Fruit fly (Drosophila melanogaster) Kc167 (cell line): ENCODE results near the gene CG10029.

Experiments
- Myc ChIP-seq: fragments of >200 bp; optimal IDR thresholded peaks from 2 replicates; lab custom pipeline; 2017; ENCODE audit warnings: missing external identifiers
- Sin3A ChIP-seq: fragments of >200 bp; optimal IDR thresholded peaks from 2 replicates; lab custom pipeline; 2018; ENCODE audit warnings: missing external identifiers
- h ChIP-seq: fragments of >200 bp; optimal IDR thresholded peaks from 3 replicates; lab custom pipeline; 2018; ENCODE audit warnings: missing external identifiers
- insv ChIP-seq: fragments of >200 bp; optimal IDR thresholded peaks from 3 replicates; lab custom pipeline; 2018; ENCODE audit warnings: missing external identifiers
- psq ChIP-seq: fragments of >200 bp; optimal IDR thresholded peaks from 2 replicates; lab custom pipeline; 2017; ENCODE audit warnings: missing external identifiers
- ttk ChIP-seq: sonication (Bioruptor generic); optimal IDR thresholded peaks from 2 replicates; lab custom pipeline; 2017; ENCODE audit warnings: missing external identifiers

Gene CG10029

dm6 chr3R:7317107-7317506, at the start of gene CG10029:
Gene CG10029 (minus strand): TSS chr3R:7317207.
- no peak for TF ChIP-seq ttk (lab: Kevin White, UChicago)
- TF ChIP-seq h (lab: Kevin White, UChicago): no peak
- TF ChIP-seq Myc (lab: Kevin White, UChicago): no peak
- TF ChIP-seq Sin3A: no peak
- TF ChIP-seq insv (lab: Kevin White, UChicago): no peak
- TF ChIP-seq psq: no peak

dm6 chr3R:7365527-7365926, 48.5 kb upstream of the CG10029 start, which contains the start of the genes Mst84Db and Mst84Da:
Gene Mst84Db (minus strand): TSS chr3R:7365627.
Gene Mst84Da (plus strand): TSS chr3R:7365850.
- no peak for TF ChIP-seq insv (lab: Kevin White, UChicago)
- no peak for TF ChIP-seq h (lab: Kevin White, UChicago)
- no peak for TF ChIP-seq Sin3A
- no peak for TF ChIP-seq Myc (lab: Kevin White, UChicago)
- TF ChIP-seq ttk (lab: Kevin White, UChicago): no peak
- no peak for TF ChIP-seq psq

dm6 chr3R:7364573-7364972, 47.6 kb upstream of the CG10029 start, which contains the start of gene Mst84Dc:
Gene Mst84Dc (minus strand): TSS chr3R:7364673.
- no peak for TF ChIP-seq Sin3A
- TF ChIP-seq Myc (lab: Kevin White, UChicago): no peak
- no peak for TF ChIP-seq insv (lab: Kevin White, UChicago)
- no peak for TF ChIP-seq h (lab: Kevin White, UChicago)
- no peak for TF ChIP-seq psq
- no peak for TF ChIP-seq ttk (lab: Kevin White, UChicago)

- no peak for TF ChIP-seq psq
- no peak for TF ChIP-seq insv (lab: Kevin White, UChicago)
- no peak for TF ChIP-seq Sin3A
- TF ChIP-seq ttk (lab: Kevin White, UChicago): no peak
Observed at dm6 chr3R:7363673-7364072, 46.7 kb upstream of the CG10029 start, which contains the start of gene Mst84Dd. Gene Mst84Dd (minus strand): TSS chr3R:7363773.

dm6 chr3R:7362023-7362422, 45.0 kb upstream of the CG10029 start, which contains the start of gene CG17944:
Gene CG17944 (minus strand): TSS chr3R:7362123.
- TF ChIP-seq Sin3A: no peak

- no peak for TF ChIP-seq Sin3A
- TF ChIP-seq insv (lab: Kevin White, UChicago): no peak
- TF ChIP-seq Myc (lab: Kevin White, UChicago): no peak
- no peak for TF ChIP-seq ttk (lab: Kevin White, UChicago)
- TF ChIP-seq psq: no peak
- no peak for TF ChIP-seq h (lab: Kevin White, UChicago)
Observed at dm6 chr3R:7349452-7349851, 32.4 kb upstream of the CG10029 start, which contains the start of gene CG43290. Gene CG43290 (minus strand): TSS chr3R:7349552.

- TF ChIP-seq h (lab: Kevin White, UChicago) (peak; percentile 70), ttk (lab: Kevin White, UChicago) (no peak), Myc (lab: Kevin White, UChicago) (no peak)
Observed at dm6 chr3R:7346445-7346844, 29.4 kb upstream of the CG10029 start, which contains the start of gene nxf4. Gene nxf4 (plus strand): TSS chr3R:7346730.

- no peak for TF ChIP-seq psq
- TF ChIP-seq Sin3A: no peak
Observed at dm6 chr3R:7344769-7345168, 27.8 kb upstream of the CG10029 start, which contains the start of gene CG31496. Gene CG31496 (plus strand): TSS chr3R:7345069.

- TF ChIP-seq Myc (lab: Kevin White, UChicago): no peak
- TF ChIP-seq ttk (lab: Kevin White, UChicago): no peak
- TF ChIP-seq insv (lab: Kevin White, UChicago): no peak
- TF ChIP-seq psq: no peak
- no peak for TF ChIP-seq Sin3A
- TF ChIP-seq h (lab: Kevin White, UChicago): no peak
Observed at dm6 chr3R:7336454-7336853, 19.4 kb upstream of the CG10029 start.

dm6 chr3R:7334613-7335012, 17.6 kb upstream of the CG10029 start:
- TF ChIP-seq ttk (lab: Kevin White, UChicago) (no peak), Myc (lab: Kevin White, UChicago) (no peak), h (lab: Kevin White, UChicago) (no peak), Sin3A (no peak), insv (lab: Kevin White, UChicago) (no peak), psq (no peak)

- TF ChIP-seq Sin3A (no peak), insv (lab: Kevin White, UChicago) (no peak), ttk (lab: Kevin White, UChicago) (no peak), Myc (lab: Kevin White, UChicago) (no peak), h (lab: Kevin White, UChicago) (no peak), psq (no peak)
Observed at dm6 chr3R:7330695-7331094, 13.7 kb upstream of the CG10029 start.

- no peak for TF ChIP-seq Myc (lab: Kevin White, UChicago)
- no peak for TF ChIP-seq h (lab: Kevin White, UChicago)
- TF ChIP-seq psq: no peak
- no peak for TF ChIP-seq Sin3A
- no peak for TF ChIP-seq insv (lab: Kevin White, UChicago)
- no peak for TF ChIP-seq ttk (lab: Kevin White, UChicago)
Observed at dm6 chr3R:7326200-7326599, 9.2 kb upstream of the CG10029 start.

- TF ChIP-seq psq: no peak
- TF ChIP-seq h (lab: Kevin White, UChicago): no peak
- no peak for TF ChIP-seq ttk (lab: Kevin White, UChicago)
- TF ChIP-seq Myc (lab: Kevin White, UChicago): no peak
- TF ChIP-seq insv (lab: Kevin White, UChicago): no peak
- no peak for TF ChIP-seq Sin3A
Observed at dm6 chr3R:7322549-7322948, 5.5 kb upstream of the CG10029 start.
